Worm (Caenorhabditis elegans) whole organism, L1 larva: ENCODE data around the gene tag-151.

ENCODE experiments used
- C16A3.4 ChIP-seq: fragments of 150-350 bp; optimal IDR thresholded peaks from 2 replicates; lab custom pipeline; 2014; ENCODE audit warnings: missing biosample characterization, missing genetic modification characterization
- Y116A8C.19 ChIP-seq: sonication (generic microtip); optimal IDR thresholded peaks from 2 replicates; lab custom pipeline; 2016; ENCODE audit warnings: missing compliant biosample characterization, missing genetic modification characterization, borderline replicate concordance
- aha-1 ChIP-seq: fragments of 150-350 bp; optimal IDR thresholded peaks from 2 replicates; lab custom pipeline; 2014; ENCODE audit warnings: missing biosample characterization, missing genetic modification characterization
- aly-2 ChIP-seq: fragments of 150-350 bp; optimal IDR thresholded peaks from 2 replicates; lab custom pipeline; 2014; ENCODE audit warnings: missing biosample characterization, missing genetic modification characterization
- blmp-1 ChIP-seq: fragments of 150-350 bp; optimal IDR thresholded peaks from 2 replicates; lab custom pipeline; 2014; ENCODE audit warnings: missing biosample characterization, missing genetic modification characterization
- ceh-63 ChIP-seq: fragments of 200-800 bp; sonication (Bioruptor generic); optimal IDR thresholded peaks from 2 replicates; lab custom pipeline; 2018; ENCODE audit warnings: mild to moderate bottlenecking, missing genetic modification characterization, missing compliant biosample characterization
- ceh-8 ChIP-seq: fragments of 200-800 bp; sonication (Bioruptor generic); optimal IDR thresholded peaks from 2 replicates; lab custom pipeline; 2018; ENCODE audit warnings: mild to moderate bottlenecking, missing genetic modification characterization, moderate library complexity, missing compliant biosample characterization
- ceh-82 ChIP-seq, 3 experiments: fragments of 150-350 bp in 1 of 3; sonication (generic microtip) in 2 of 3; optimal IDR thresholded peaks; 2 replicates each; lab custom pipeline; 2014 to 2017; ENCODE audit warnings: missing biosample characterization in 3 of 3, missing genetic modification characterization in 3 of 3
- ceh-88 ChIP-seq: fragments of 200-800 bp; sonication (Bioruptor generic); IDR thresholded peaks from 2 replicates; pipeline ENCODE4 v1.3.6; 2022; ENCODE audit warnings: missing genetic modification characterization, missing compliant biosample characterization
- ceh-90 ChIP-seq: sonication (generic microtip); optimal IDR thresholded peaks from 2 replicates; lab custom pipeline; 2016; ENCODE audit warnings: missing genetic modification characterization, missing compliant biosample characterization
- dsc-1 ChIP-seq: sonication (generic microtip); optimal IDR thresholded peaks from 2 replicates; lab custom pipeline; 2016; ENCODE audit warnings: mild to moderate bottlenecking, missing genetic modification characterization, missing compliant biosample characterization
- efl-1 ChIP-seq, 4 experiments: fragments of 150-350 bp; optimal IDR thresholded peaks in 3 of 4; peaks in 1 of 4; 1 replicate in 1 of 4; 2 replicates in 3 of 4; lab custom pipeline; 2014; ENCODE audit warnings: missing biosample characterization in 2 of 4, missing genetic modification characterization in 2 of 4, missing genetic modification reagents in 2 of 4
- efl-3 ChIP-seq: fragments of 200-800 bp; sonication (Bioruptor generic); optimal IDR thresholded peaks from 2 replicates; lab custom pipeline; 2018; ENCODE audit warnings: mild to moderate bottlenecking, missing genetic modification characterization, missing compliant biosample characterization
- egl-13 ChIP-seq: sonication (generic microtip); optimal IDR thresholded peaks from 2 replicates; lab custom pipeline; 2016; ENCODE audit warnings: missing genotype, missing genetic modification reagents, missing genetic modification characterization, missing compliant biosample characterization
- egl-27 ChIP-seq, 2 experiments: fragments of 150-350 bp in 1 of 2; sonication (generic microtip); optimal IDR thresholded peaks; 3 replicates each; lab custom pipeline; 2017 to 2018; ENCODE audit warnings: missing biosample characterization in 2 of 2, missing genetic modification characterization in 2 of 2, missing genetic modification reagents in 2 of 2
- elt-3 ChIP-seq, 6 experiments: fragments of 150-350 bp in 1 of 6; sonication (generic microtip); optimal IDR thresholded peaks; 2 replicates each; lab custom pipeline; 2017 to 2018; ENCODE audit warnings: missing biosample characterization in 6 of 6, missing genetic modification characterization in 6 of 6, inconsistent platforms in 1 of 6
- fkh-8 ChIP-seq: sonication (generic microtip); optimal IDR thresholded peaks from 2 replicates; lab custom pipeline; 2016; ENCODE audit warnings: mild to moderate bottlenecking, missing genetic modification characterization, missing compliant biosample characterization
- fos-1 ChIP-seq: fragments of 150-350 bp; optimal IDR thresholded peaks from 2 replicates; lab custom pipeline; 2014; ENCODE audit warnings: missing biosample characterization, missing genetic modification characterization
- hlh-17 ChIP-seq: fragments of 200-800 bp; sonication (Bioruptor generic); optimal IDR thresholded peaks from 2 replicates; lab custom pipeline; 2018; ENCODE audit warnings: missing genetic modification characterization, mild to moderate bottlenecking, missing compliant biosample characterization, moderate library complexity, borderline replicate concordance
- hlh-4 ChIP-seq: sonication (generic microtip); optimal IDR thresholded peaks from 2 replicates; lab custom pipeline; 2016; ENCODE audit warnings: mild to moderate bottlenecking, missing genetic modification characterization, missing compliant biosample characterization
- hpl-2 ChIP-seq: fragments of 150-350 bp; optimal IDR thresholded peaks from 2 replicates; lab custom pipeline; 2014; ENCODE audit warnings: missing biosample characterization, missing genetic modification reagents, missing genetic modification characterization
- isw-1 ChIP-seq: fragments of 200-800 bp; sonication (Bioruptor generic); IDR thresholded peaks from 2 replicates; pipeline ENCODE4 v1.3.6; 2022; ENCODE audit warnings: missing genetic modification characterization, missing compliant biosample characterization
- lin-13 ChIP-seq: fragments of 150-350 bp; optimal IDR thresholded peaks from 2 replicates; lab custom pipeline; 2014; ENCODE audit warnings: missing biosample characterization, missing genetic modification reagents, missing genetic modification characterization
- lin-15B ChIP-seq: fragments of 150-350 bp; sonication (generic microtip); optimal IDR thresholded peaks from 3 replicates; lab custom pipeline; 2014; ENCODE audit warnings: missing biosample characterization, missing genetic modification characterization
- lir-3 ChIP-seq: sonication (generic microtip); optimal IDR thresholded peaks from 2 replicates; lab custom pipeline; 2016; ENCODE audit warnings: mild to moderate bottlenecking, missing genetic modification characterization, moderate library complexity, missing compliant biosample characterization; ENCODE audit not compliant: poor library complexity
- mef-2 ChIP-seq: fragments of 150-350 bp; optimal IDR thresholded peaks from 2 replicates; lab custom pipeline; 2014; ENCODE audit warnings: missing biosample characterization, missing genetic modification characterization
- nhr-11 ChIP-seq: fragments of 150-350 bp; optimal IDR thresholded peaks from 2 replicates; lab custom pipeline; 2014; ENCODE audit warnings: missing biosample characterization, missing genetic modification characterization
- nhr-12 ChIP-seq: sonication (generic microtip); optimal IDR thresholded peaks from 2 replicates; lab custom pipeline; 2017; ENCODE audit warnings: missing biosample characterization, missing genetic modification characterization
- nhr-20 ChIP-seq: sonication (generic microtip); optimal IDR thresholded peaks from 2 replicates; lab custom pipeline; 2016; ENCODE audit warnings: mild to moderate bottlenecking, missing genetic modification characterization, missing compliant biosample characterization
- nhr-237 ChIP-seq: fragments of 150-350 bp; optimal IDR thresholded peaks from 2 replicates; lab custom pipeline; 2014; ENCODE audit warnings: missing biosample characterization, missing genetic modification characterization
- nhr-28 ChIP-seq: fragments of 150-350 bp; optimal IDR thresholded peaks from 2 replicates; lab custom pipeline; 2014; ENCODE audit warnings: missing biosample characterization, missing genetic modification characterization
- nhr-85 ChIP-seq: sonication (generic microtip); peaks from one replicate; lab custom pipeline; 2016; ENCODE audit warnings: missing genetic modification characterization, inconsistent platforms, missing compliant biosample characterization
- nhr-90 ChIP-seq: sonication (generic microtip); optimal IDR thresholded peaks from 2 replicates; lab custom pipeline; 2016; ENCODE audit warnings: mild to moderate bottlenecking, missing genetic modification characterization, missing compliant biosample characterization; ENCODE audit not compliant: poor library complexity
- pag-3 ChIP-seq: sonication (generic microtip); optimal IDR thresholded peaks from 2 replicates; lab custom pipeline; 2017; ENCODE audit warnings: missing genetic modification characterization, mild to moderate bottlenecking, missing compliant biosample characterization, antibody characterized with exemption, borderline replicate concordance; ENCODE audit not compliant: insufficient read depth
- pax-3 ChIP-seq: fragments of 200-800 bp; sonication (Bioruptor generic); optimal IDR thresholded peaks from 2 replicates; lab custom pipeline; 2018; ENCODE audit warnings: mild to moderate bottlenecking, missing genetic modification characterization, moderate library complexity, missing compliant biosample characterization
- pqm-1 ChIP-seq: sonication (generic microtip); optimal IDR thresholded peaks from 3 replicates; lab custom pipeline; 2017; ENCODE audit warnings: missing biosample characterization, missing genetic modification characterization
- rnt-1 ChIP-seq: sonication (generic microtip); optimal IDR thresholded peaks from 2 replicates; lab custom pipeline; 2016; ENCODE audit warnings: mild to moderate bottlenecking, missing genetic modification characterization, moderate library complexity, missing compliant biosample characterization
- snpc-4 ChIP-seq: fragments of 150-350 bp; optimal IDR thresholded peaks from 2 replicates; lab custom pipeline; 2014; ENCODE audit warnings: missing biosample characterization, missing genetic modification characterization
- snu-23 ChIP-seq: sonication (generic microtip); optimal IDR thresholded peaks from 2 replicates; lab custom pipeline; 2016; ENCODE audit warnings: missing genetic modification characterization, missing compliant biosample characterization
- swsn-7 ChIP-seq: sonication (generic microtip); optimal IDR thresholded peaks from 2 replicates; lab custom pipeline; 2016; ENCODE audit warnings: missing genetic modification characterization, missing compliant biosample characterization
- unc-62 ChIP-seq: fragments of 150-350 bp; optimal IDR thresholded peaks from 2 replicates; lab custom pipeline; 2014; ENCODE audit warnings: missing biosample characterization, missing genetic modification reagents, missing genetic modification characterization
- unc-98 ChIP-seq: fragments of 200-800 bp; sonication (Bioruptor generic); IDR thresholded peaks from 2 replicates; pipeline ENCODE4 v1.3.6; 2022; ENCODE audit warnings: missing genetic modification characterization, missing compliant biosample characterization
- vab-15 ChIP-seq: sonication (generic microtip); optimal IDR thresholded peaks from 2 replicates; lab custom pipeline; 2017; ENCODE audit warnings: missing genotype, mild to moderate bottlenecking, missing genetic modification characterization, missing compliant biosample characterization
- xbp-1 ChIP-seq: sonication (generic microtip); optimal IDR thresholded peaks from 2 replicates; lab custom pipeline; 2016; ENCODE audit warnings: missing genetic modification characterization, missing compliant biosample characterization
- zag-1 ChIP-seq: fragments of 150-350 bp; optimal IDR thresholded peaks from 2 replicates; lab custom pipeline; 2014; ENCODE audit warnings: missing biosample characterization, missing genetic modification characterization
- zip-4 ChIP-seq: fragments of 200-800 bp; sonication (Bioruptor generic); optimal IDR thresholded peaks from 2 replicates; lab custom pipeline; 2018; ENCODE audit warnings: mild to moderate bottlenecking, missing genetic modification characterization, moderate library complexity, missing compliant biosample characterization

Gene tag-151

ce11 chrII:4736585-4736984 lies 26.5 kb downstream of the tag-151 start (continued):
- TF ChIP-seq lir-3 (tag; lab: Kevin White, UChicago), result no peak
- TF ChIP-seq efl-1 (optimal IDR thresholded peaks at IDR 0.05; lab: Kevin White, UChicago), result peak in 1 of 2 experiments; percentile 12
- peak in 1 of 2 experiments; percentile 82 for TF ChIP-seq efl-1 (GFP tag; optimal IDR thresholded peaks at IDR 0.05 in 1 of 2; lab: Kevin White, UChicago)
- TF ChIP-seq pqm-1 (tag; lab: Kevin White, UChicago), result no peak
- peak; percentile 19 for TF ChIP-seq snu-23
- TF ChIP-seq swsn-7, result no peak
- TF ChIP-seq elt-3 (tag; optimal IDR thresholded peaks at IDR 0.05; lab: Kevin White, UChicago), result no peak
- no peak for TF ChIP-seq Y116A8C.19
- no peak for TF ChIP-seq nhr-85 (tag; lab: Kevin White, UChicago)

DNA sequence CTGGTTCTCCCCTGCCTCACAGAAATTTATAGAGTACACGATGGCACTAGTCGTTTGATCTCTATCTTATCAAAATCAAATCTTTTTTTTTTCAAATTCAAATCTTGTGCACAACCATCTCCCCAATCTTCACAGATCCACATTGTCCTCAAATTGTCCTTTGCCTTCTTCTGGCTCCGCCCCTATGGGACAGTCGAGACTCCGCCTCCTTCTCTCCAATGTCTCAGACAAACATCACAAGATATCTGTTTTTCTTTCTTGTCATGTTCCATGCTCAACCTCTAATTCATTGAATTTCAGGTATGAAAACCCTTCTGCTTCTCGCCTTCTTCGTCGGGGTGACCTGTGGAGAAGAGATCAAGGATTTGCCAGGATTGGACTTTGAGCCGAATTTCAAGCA lies 27.3 kb downstream of the tag-151 start, which contains the start of gene ctsa-1.1:
ctsa-1.1 (plus strand) TSS at position 301 of the 400 bp plus-strand sequence.
- TF ChIP-seq hlh-17 (GFP tag; lab: Kevin White, UChicago), result no peak
- no peak for TF ChIP-seq pag-3 (tag; lab: Kevin White, UChicago)
- TF ChIP-seq rnt-1 (tag; lab: Kevin White, UChicago), result peak; percentile 8

ce11 chrII:4739984-4740462 lies 29.9 kb downstream of the tag-151 start, which contains the start of gene eas-1:
eas-1 (plus strand) TSS chrII:4740412.
- TF ChIP-seq ceh-82 (tag; optimal IDR thresholded peaks at IDR 0.05; lab: Kevin White, UChicago) (peak; percentile 62 to 79 (median 78)), egl-13 (tag; lab: Kevin White, UChicago) (peak; percentile 84), nhr-90 (tag; lab: Kevin White, UChicago) (peak; percentile 90), zip-4 (GFP tag; lab: Kevin White, UChicago) (peak; percentile 10), mef-2 (tag; lab: Kevin White, UChicago) (peak; percentile 9), pax-3 (tag; lab: Kevin White, UChicago) (peak; percentile 87), pag-3 (tag; lab: Kevin White, UChicago) (no peak), nhr-20 (peak; percentile 86), rnt-1 (tag; lab: Kevin White, UChicago) (peak; percentile 98), pqm-1 (tag; lab: Kevin White, UChicago) (no peak), nhr-12 (tag; lab: Kevin White, UChicago) (no peak), lin-13 (GFP tag; lab: Kevin White, UChicago) (peak; percentile 37), ceh-88 (GFP tag; lab: Robert Waterston, UW) (peak; percentile 57; the same call in 1 of the 2 replicates), vab-15 (tag; lab: Kevin White, UChicago) (peak; percentile 57), xbp-1 (tag; lab: Kevin White, UChicago) (peak; percentile 97), ceh-8 (GFP tag; lab: Kevin White, UChicago) (peak; percentile 63), hlh-4 (no peak), unc-62 (GFP tag; lab: Kevin White, UChicago) (no peak), nhr-237 (tag; lab: Kevin White, UChicago) (peak; percentile 26), egl-27 (tag; optimal IDR thresholded peaks at IDR 0.05; lab: Kevin White, UChicago) (no peak), lin-15B (tag; lab: Kevin White, UChicago) (peak; percentile 55), swsn-7 (peak; percentile 79), C16A3.4 (tag; lab: Kevin White, UChicago) (peak; percentile 71), snpc-4 (tag; lab: Kevin White, UChicago) (peak; percentile 67), ceh-90 (tag; lab: Kevin White, UChicago) (peak; percentile 93), efl-1 (optimal IDR thresholded peaks at IDR 0.05; lab: Kevin White, UChicago) (peak; percentile 97 to 100), efl-1 (GFP tag; optimal IDR thresholded peaks at IDR 0.05 in 1 of 2; lab: Kevin White, UChicago) (peak; percentile 96 to 99), fos-1 (tag; lab: Kevin White, UChicago) (peak; percentile 52), zag-1 (tag; lab: Kevin White, UChicago) (no peak), Y116A8C.19 (peak; percentile 52), ceh-63 (no peak), efl-3 (GFP tag; lab: Kevin White, UChicago) (peak; percentile 29), isw-1 (peak; percentile 81), dsc-1 (tag; lab: Kevin White, UChicago) (peak; percentile 86), fkh-8 (tag; lab: Kevin White, UChicago) (peak; percentile 82), aha-1 (tag; lab: Kevin White, UChicago) (no peak), nhr-11 (tag; lab: Kevin White, UChicago) (no peak), hpl-2 (peak; percentile 47), elt-3 (tag; optimal IDR thresholded peaks at IDR 0.05; lab: Kevin White, UChicago) (peak in 3 of 6 experiments; percentile 1 to 79 (median 19)), blmp-1 (tag; lab: Kevin White, UChicago) (peak; percentile 73), aly-2 (tag; lab: Kevin White, UChicago) (no peak), unc-98 (GFP tag; lab: Robert Waterston, UW) (peak; percentile 85), nhr-28 (tag; lab: Kevin White, UChicago) (no peak)
